Fruit fly (Drosophila melanogaster) whole organism, embryonic: Measurements from ENCODE around the gene SmE.

Source experiments
- BtbVII ChIP-seq: fragments of 200-800 bp; sonication (Bioruptor generic); optimal IDR thresholded peaks from 3 replicates; lab custom pipeline; 2017; ENCODE audit warnings: missing biosample characterization, mild to moderate bottlenecking, missing genetic modification characterization
- CG10431 ChIP-seq: fragments of 200-800 bp; sonication (Bioruptor generic); optimal IDR thresholded peaks from 3 replicates; lab custom pipeline; 2018; ENCODE audit warnings: missing biosample characterization, mild to moderate bottlenecking, missing genetic modification characterization
- CG11504 ChIP-seq: fragments of 200-800 bp; sonication (Bioruptor generic); optimal IDR thresholded peaks from 3 replicates; lab custom pipeline; 2019; ENCODE audit warnings: missing biosample characterization, mild to moderate bottlenecking, missing genetic modification characterization, moderate library complexity
- CG12104 ChIP-seq: fragments of 200-800 bp; sonication (Bioruptor generic); optimal IDR thresholded peaks from 3 replicates; lab custom pipeline; 2016; ENCODE audit warnings: missing biosample characterization, missing genetic modification characterization
- CG12219 ChIP-seq: fragments of 200-800 bp; sonication (Bioruptor generic); optimal IDR thresholded peaks from 3 replicates; lab custom pipeline; 2018; ENCODE audit warnings: missing biosample characterization, mild to moderate bottlenecking, missing genetic modification characterization
- CG12236 ChIP-seq: fragments of 200-800 bp; sonication (Bioruptor generic); optimal IDR thresholded peaks from 2 replicates; lab custom pipeline; 2016; ENCODE audit warnings: missing biosample characterization, missing genetic modification characterization
- CG12299 ChIP-seq: fragments of 200-800 bp; sonication (Bioruptor generic); optimal IDR thresholded peaks from 2 replicates; lab custom pipeline; 2018; ENCODE audit warnings: missing biosample characterization, mild to moderate bottlenecking, missing genetic modification characterization
- CG1233 ChIP-seq: fragments of 200-800 bp; sonication (Bioruptor generic); optimal IDR thresholded peaks from 4 replicates; lab custom pipeline; 2018; ENCODE audit warnings: missing biosample characterization, mild to moderate bottlenecking, missing genetic modification characterization
- CG14014 ChIP-seq: fragments of 200-800 bp; sonication (Bioruptor generic); IDR thresholded peaks from 2 replicates; pipeline ENCODE4 v1.3.6; 2022; ENCODE audit warnings: missing biosample characterization, missing genetic modification characterization
- CG15269 ChIP-seq: fragments of 200-800 bp; sonication (Bioruptor generic); optimal IDR thresholded peaks from 2 replicates; lab custom pipeline; 2018; ENCODE audit warnings: missing biosample characterization, mild to moderate bottlenecking, missing genetic modification characterization, moderate library complexity
- CG16813 ChIP-seq: fragments of 200-800 bp; sonication (Bioruptor generic); IDR thresholded peaks from 3 replicates; pipeline ENCODE4 v1.3.6; 2022; ENCODE audit warnings: missing biosample characterization, missing genetic modification characterization; ENCODE audit not compliant: partially characterized antibody
- CG18262 ChIP-seq: fragments of 200-800 bp; optimal IDR thresholded peaks from 3 replicates; lab custom pipeline; 2019; ENCODE audit warnings: missing biosample characterization, mild to moderate bottlenecking, missing genetic modification characterization, moderate library complexity
- CG1832 ChIP-seq: fragments of 200-800 bp; sonication (Bioruptor generic); optimal IDR thresholded peaks from 2 replicates; lab custom pipeline; 2017; ENCODE audit warnings: missing biosample characterization, mild to moderate bottlenecking, missing genetic modification characterization, inconsistent platforms
- CG18599 ChIP-seq: fragments of 200-800 bp; sonication (Bioruptor generic); optimal IDR thresholded peaks from 3 replicates; lab custom pipeline; 2017; ENCODE audit warnings: missing biosample characterization, missing genetic modification characterization, mild to moderate bottlenecking, moderate library complexity, missing genetic modification reagents
- CG2202 ChIP-seq: fragments of 200-800 bp; sonication (Bioruptor generic); optimal IDR thresholded peaks from 2 replicates; lab custom pipeline; 2018; ENCODE audit warnings: missing biosample characterization, mild to moderate bottlenecking, missing genetic modification characterization
- CG2678 ChIP-seq: fragments of 200-800 bp; sonication (Bioruptor generic); optimal IDR thresholded peaks from 3 replicates; lab custom pipeline; 2019; ENCODE audit warnings: missing biosample characterization, mild to moderate bottlenecking, missing genetic modification characterization, moderate library complexity
- CG2712 ChIP-seq: fragments of 200-800 bp; optimal IDR thresholded peaks from 3 replicates; lab custom pipeline; 2019; ENCODE audit warnings: missing biosample characterization, mild to moderate bottlenecking, missing genetic modification characterization, moderate library complexity
- CG30431 ChIP-seq: fragments of 200-800 bp; sonication (Bioruptor generic); optimal IDR thresholded peaks from 2 replicates; lab custom pipeline; 2017; ENCODE audit warnings: missing biosample characterization, missing genetic modification characterization
- CG31388 ChIP-seq: fragments of 200-800 bp; sonication (Bioruptor generic); optimal IDR thresholded peaks from 2 replicates; lab custom pipeline; 2016; ENCODE audit warnings: missing biosample characterization, missing genetic modification characterization
- CG32767 ChIP-seq: fragments of 200-800 bp; sonication (Bioruptor generic); IDR thresholded peaks from 2 replicates; pipeline ENCODE4 v1.3.6; 2022; ENCODE audit warnings: missing biosample characterization, missing genetic modification characterization
- CG34422 ChIP-seq: fragments of 200-800 bp; sonication (Bioruptor generic); IDR thresholded peaks from 3 replicates; pipeline ENCODE4 v1.3.6; 2022; ENCODE audit warnings: missing biosample characterization, missing genetic modification characterization
- CG4404 ChIP-seq: fragments of 200-800 bp; sonication (Bioruptor generic); IDR thresholded peaks from 2 replicates; pipeline ENCODE4 v1.3.6; 2022; ENCODE audit warnings: missing biosample characterization, missing genetic modification characterization
- CG7372 ChIP-seq: fragments of 200-800 bp; sonication (Bioruptor generic); IDR thresholded peaks from 2 replicates; pipeline ENCODE4 v1.3.6; 2022; ENCODE audit warnings: missing biosample characterization, missing genetic modification characterization
- CG7556 ChIP-seq: fragments of 200-800 bp; sonication (Bioruptor generic); optimal IDR thresholded peaks from 2 replicates; lab custom pipeline; 2017; ENCODE audit warnings: missing biosample characterization, mild to moderate bottlenecking, missing genetic modification characterization
- CG8281 ChIP-seq: fragments of 200-800 bp; sonication (Bioruptor generic); optimal IDR thresholded peaks from 2 replicates; lab custom pipeline; 2018; ENCODE audit warnings: missing biosample characterization, mild to moderate bottlenecking, missing genetic modification characterization, moderate library complexity
- CoRest ChIP-seq: fragments of 200-800 bp; sonication (Bioruptor generic); optimal IDR thresholded peaks from 3 replicates; lab custom pipeline; 2018; ENCODE audit warnings: missing biosample characterization, mild to moderate bottlenecking, missing genetic modification characterization, moderate library complexity
- Dbx ChIP-seq: fragments of 200-800 bp; sonication (Bioruptor generic); IDR thresholded peaks from 3 replicates; pipeline ENCODE4 v1.3.6; 2022; ENCODE audit warnings: missing biosample characterization, missing genetic modification characterization
- Deaf1 ChIP-seq: fragments of 200-800 bp; optimal IDR thresholded peaks from 3 replicates; lab custom pipeline; 2019; ENCODE audit warnings: missing biosample characterization, mild to moderate bottlenecking, missing genetic modification characterization, moderate library complexity
- Dip3 ChIP-seq: fragments of 200-800 bp; sonication (Bioruptor generic); optimal IDR thresholded peaks from 3 replicates; lab custom pipeline; 2016; ENCODE audit warnings: missing biosample characterization, missing genetic modification characterization
- Doc3 ChIP-seq: fragments of 200-800 bp; sonication (Bioruptor generic); IDR thresholded peaks from 3 replicates; pipeline ENCODE4 v1.3.6; 2022; ENCODE audit warnings: missing biosample characterization, missing genetic modification characterization; ENCODE audit not compliant: partially characterized antibody
- E2f2 ChIP-seq: fragments of 200-800 bp; sonication (Bioruptor generic); IDR thresholded peaks from 2 replicates; pipeline ENCODE4 v1.3.6; 2022; ENCODE audit warnings: missing biosample characterization, missing genetic modification characterization
- Hand ChIP-seq: fragments of 200-800 bp; sonication (Bioruptor generic); optimal IDR thresholded peaks from 2 replicates; lab custom pipeline; 2017; ENCODE audit warnings: mild to moderate bottlenecking, missing biosample characterization, missing genetic modification reagents, missing genetic modification characterization
- HmgZ ChIP-seq: fragments of 200-800 bp; sonication (Bioruptor generic); optimal IDR thresholded peaks from 2 replicates; lab custom pipeline; 2018; ENCODE audit warnings: missing biosample characterization, mild to moderate bottlenecking, missing genetic modification characterization
- MTF-1 ChIP-seq: fragments of 200-800 bp; sonication (Bioruptor generic); optimal IDR thresholded peaks from 2 replicates; lab custom pipeline; 2018; ENCODE audit warnings: missing biosample characterization, mild to moderate bottlenecking, missing genetic modification characterization, borderline replicate concordance
- Rfx ChIP-seq: fragments of 200-800 bp; sonication (Bioruptor generic); IDR thresholded peaks from 2 replicates; pipeline ENCODE4 v1.3.6; 2022; ENCODE audit warnings: missing biosample characterization, missing genetic modification characterization
- TFAM ChIP-seq: fragments of 200-800 bp; sonication (Bioruptor generic); optimal IDR thresholded peaks from 2 replicates; lab custom pipeline; 2017; ENCODE audit warnings: missing biosample characterization, missing genetic modification characterization, inconsistent platforms
- Trl ChIP-seq, 3 experiments: fragments of >200 bp in 2 of 3; fragments of 200-800 bp in 1 of 3; sonication (Bioruptor generic) in 1 of 3; optimal IDR thresholded peaks; 2 replicates in 1 of 3; 3 replicates in 2 of 3; lab custom pipeline; 2016 to 2017; ENCODE audit warnings: missing biosample characterization in 1 of 3, missing genetic modification characterization in 1 of 3
- Usf ChIP-seq: fragments of 200-800 bp; sonication (Bioruptor generic); optimal IDR thresholded peaks from 2 replicates; lab custom pipeline; 2017; ENCODE audit warnings: missing genotype, missing biosample characterization, missing genetic modification characterization
- ara ChIP-seq: fragments of 200-800 bp; sonication (Bioruptor generic); IDR thresholded peaks from 2 replicates; pipeline ENCODE4 v1.3.6; 2022; ENCODE audit warnings: missing biosample characterization, missing genetic modification characterization
- ase ChIP-seq: fragments of 200-800 bp; sonication (Bioruptor generic); IDR thresholded peaks from 3 replicates; pipeline ENCODE4 v1.3.6; 2022; ENCODE audit warnings: missing biosample characterization, missing genetic modification characterization
- cato ChIP-seq: fragments of 200-800 bp; sonication (Bioruptor generic); optimal IDR thresholded peaks from 2 replicates; lab custom pipeline; 2016; ENCODE audit warnings: missing biosample characterization, missing genetic modification characterization, borderline replicate concordance
- ems ChIP-seq: fragments of 200-800 bp; sonication (Bioruptor generic); optimal IDR thresholded peaks from 3 replicates; lab custom pipeline; 2016; ENCODE audit warnings: missing biosample characterization, missing genetic modification characterization
- eve ChIP-seq, 2 experiments: fragments of >200 bp; optimal IDR thresholded peaks; 2 replicates each; lab custom pipeline; 2017; ENCODE audit warnings: missing biosample characterization in 2 of 2, missing genetic modification characterization in 2 of 2
- gsb-n ChIP-seq: fragments of 200-800 bp; sonication (Bioruptor generic); optimal IDR thresholded peaks from 3 replicates; lab custom pipeline; 2018; ENCODE audit warnings: missing biosample characterization, mild to moderate bottlenecking, missing genetic modification characterization
- pros ChIP-seq: fragments of 200-800 bp; sonication (Bioruptor generic); optimal IDR thresholded peaks from 3 replicates; lab custom pipeline; 2019; ENCODE audit warnings: missing biosample characterization, mild to moderate bottlenecking, missing genetic modification characterization, moderate library complexity
- sc ChIP-seq, 3 experiments: fragments of >200 bp in 2 of 3; fragments of 200-800 bp in 1 of 3; sonication (Bioruptor generic) in 1 of 3; optimal IDR thresholded peaks; 2 replicates in 2 of 3; 3 replicates in 1 of 3; lab custom pipeline; 2017; ENCODE audit warnings: mild to moderate bottlenecking in 1 of 3, missing biosample characterization in 1 of 3, missing genetic modification characterization in 1 of 3, missing genetic modification reagents in 1 of 3
- sisA ChIP-seq: fragments of 200-800 bp; sonication (Bioruptor generic); IDR thresholded peaks from 2 replicates; pipeline ENCODE4 v1.3.6; 2022; ENCODE audit warnings: missing biosample characterization, missing genetic modification characterization
- slou ChIP-seq: fragments of 200-800 bp; sonication (Bioruptor generic); optimal IDR thresholded peaks from 3 replicates; lab custom pipeline; 2016; ENCODE audit warnings: missing biosample characterization, missing genetic modification characterization
- tx ChIP-seq: fragments of 200-800 bp; sonication (Bioruptor generic); optimal IDR thresholded peaks from 2 replicates; lab custom pipeline; 2016; ENCODE audit warnings: missing biosample characterization, missing genetic modification characterization

The SmE gene

DNA sequence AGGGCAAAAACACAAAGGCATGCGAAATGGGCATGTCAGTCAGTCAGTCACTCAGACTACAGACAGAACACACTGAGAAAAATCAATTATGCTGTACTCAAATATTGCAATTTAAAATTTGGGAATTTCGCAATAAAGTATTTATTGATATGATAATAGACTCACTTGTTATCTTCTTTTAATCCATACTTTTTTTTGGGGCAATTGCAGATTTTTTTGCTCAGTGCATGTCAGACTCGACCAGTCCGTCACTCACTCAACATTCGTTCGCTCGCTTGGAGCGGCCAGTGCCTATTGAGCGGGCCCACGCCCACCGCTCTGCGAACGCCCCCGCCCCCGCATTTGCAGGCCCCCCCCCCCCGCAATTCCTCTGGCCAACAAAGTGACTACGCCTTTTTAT, 31.1 kb upstream of the SmE start (continued):
- no peak for TF ChIP-seq CG18262 (tag; lab: Kevin White, UChicago)
- peak; percentile 82 for TF ChIP-seq sisA (GFP tag; lab: Robert Waterston, UW)
- TF ChIP-seq CG34422 (GFP tag; lab: Robert Waterston, UW), result peak; percentile 79; the same call in 2 of the 3 replicates
- TF ChIP-seq TFAM, result no peak
- peak; percentile 49 for TF ChIP-seq cato
- TF ChIP-seq CG18599 (GFP tag; lab: Kevin White, UChicago), result peak; percentile 61
- TF ChIP-seq eve (GFP tag; optimal IDR thresholded peaks at IDR 0.05; lab: Kevin White, UChicago), result peak in 1 of 2 experiments; percentile 20
- TF ChIP-seq Usf, result no peak
- peak; percentile 45 for TF ChIP-seq Dip3 (GFP tag; lab: Kevin White, UChicago)
- peak; percentile 76; the same call in 2 of the 3 replicates for TF ChIP-seq Dbx (GFP tag; lab: Robert Waterston, UW)
- no peak for TF ChIP-seq ems
- peak; percentile 52; the same call in 1 of the 2 replicates for TF ChIP-seq ara (GFP tag; lab: Robert Waterston, UW)
- no peak for TF ChIP-seq Doc3 (GFP tag; lab: Robert Waterston, UW)
- peak; percentile 37 for TF ChIP-seq CG30431 (GFP tag; lab: Kevin White, UChicago)
- no peak for TF ChIP-seq pros (GFP tag; lab: Kevin White, UChicago)
- peak; percentile 82 for TF ChIP-seq CG14014
- no peak for TF ChIP-seq CG16813 (GFP tag; lab: Robert Waterston, UW)
- TF ChIP-seq Trl (optimal IDR thresholded peaks at IDR 0.05; lab: Kevin White, UChicago), result no peak
- TF ChIP-seq Trl (GFP tag; optimal IDR thresholded peaks at IDR 0.05; lab: Kevin White, UChicago), result peak; percentile 56
- TF ChIP-seq Rfx, result peak; percentile 75
- peak; percentile 11 for TF ChIP-seq CG1832 (GFP tag; lab: Kevin White, UChicago)
- TF ChIP-seq gsb-n, result no peak
- no peak for TF ChIP-seq Deaf1 (tag; lab: Kevin White, UChicago)
- TF ChIP-seq CG32767 (GFP tag; lab: Robert Waterston, UW), result peak; percentile 54; the same call in 1 of the 2 replicates
- TF ChIP-seq CG12236 (GFP tag; lab: Kevin White, UChicago), result peak; percentile 1
- peak; percentile 44; the same call in 1 of the 2 replicates for TF ChIP-seq E2f2 (GFP tag; lab: Robert Waterston, UW)
- peak; percentile 68 for TF ChIP-seq CG12219 (GFP tag; lab: Kevin White, UChicago)
- no peak for TF ChIP-seq CG7372 (GFP tag; lab: Robert Waterston, UW)
- TF ChIP-seq CG15269, result peak; percentile 81
- peak; percentile 72 for TF ChIP-seq CG11504 (tag; lab: Kevin White, UChicago)
- peak; percentile 66 for TF ChIP-seq Hand (GFP tag; lab: Kevin White, UChicago)
- no peak for TF ChIP-seq CG1233
- no peak for TF ChIP-seq CG31388 (GFP tag; lab: Kevin White, UChicago)
- no peak for TF ChIP-seq slou (GFP tag; lab: Kevin White, UChicago)
- TF ChIP-seq CG2678 (tag; lab: Kevin White, UChicago), result peak; percentile 42
- TF ChIP-seq CG2202, result no peak
- no peak for TF ChIP-seq BtbVII
- TF ChIP-seq CG8281 (tag; lab: Kevin White, UChicago), result no peak
- TF ChIP-seq CG12104, result no peak
- peak; percentile 38; the same call in 1 of the 3 replicates for TF ChIP-seq ase (GFP tag; lab: Robert Waterston, UW)
- TF ChIP-seq CG12299 (tag; lab: Kevin White, UChicago), result peak; percentile 36
- peak; percentile 72 for TF ChIP-seq CG7556
- no peak for TF ChIP-seq CG2712 (tag; lab: Kevin White, UChicago)
- TF ChIP-seq CoRest, result peak; percentile 67
- no peak for TF ChIP-seq tx (GFP tag; lab: Kevin White, UChicago)
- TF ChIP-seq MTF-1, result no peak
- TF ChIP-seq sc (optimal IDR thresholded peaks at IDR 0.05; lab: Kevin White, UChicago), result no peak
- TF ChIP-seq sc (GFP tag; optimal IDR thresholded peaks at IDR 0.05; lab: Kevin White, UChicago), result peak; percentile 50
- TF ChIP-seq CG4404 (GFP tag; lab: Robert Waterston, UW), result peak; percentile 35; the same call in 1 of the 2 replicates
- TF ChIP-seq HmgZ, result peak; percentile 49
- TF ChIP-seq CG10431 (GFP tag; lab: Kevin White, UChicago), result no peak
